Fruit fly (Drosophila melanogaster): ENCODE results near the gene sta.

sta gene

dm6 chrX:1464033-1464432 is 19.2 kb downstream of the sta start, which contains the start of gene Ns3:
TSS of gene Ns3 (minus strand) at chrX:1464220.
- no peak for TF ChIP-seq N (GFP tag; optimal IDR thresholded peaks at IDR 0.05)
- TF ChIP-seq br (GFP tag; optimal IDR thresholded peaks at IDR 0.05): no peak
- TF ChIP-seq Hr78 (GFP tag; optimal IDR thresholded peaks at IDR 0.05): no peak
- no peak for TF ChIP-seq lola (GFP tag; optimal IDR thresholded peaks at IDR 0.05)
- no peak for TF ChIP-seq rgr (GFP tag; optimal IDR thresholded peaks at IDR 0.05)
- no peak for TF ChIP-seq Mio (GFP tag; optimal IDR thresholded peaks at IDR 0.05)
- no peak for TF ChIP-seq psq (GFP tag; optimal IDR thresholded peaks at IDR 0.05)
- TF ChIP-seq Hnf4 (GFP tag; optimal IDR thresholded peaks at IDR 0.05): no peak
- no peak for TF ChIP-seq Myc (optimal IDR thresholded peaks at IDR 0.05)
- no peak for TF ChIP-seq dmrt93B (GFP tag; optimal IDR thresholded peaks at IDR 0.05)
- no peak for TF ChIP-seq ey (GFP tag; optimal IDR thresholded peaks at IDR 0.05)
- TF ChIP-seq Dif (GFP tag; optimal IDR thresholded peaks at IDR 0.05; ENCODE audit: partially characterized antibody): no peak
- TF ChIP-seq Dfd (GFP tag; optimal IDR thresholded peaks at IDR 0.05): no peak
- no peak for TF ChIP-seq brk (GFP tag; optimal IDR thresholded peaks at IDR 0.05)
- no peak for TF ChIP-seq pan (optimal IDR thresholded peaks at IDR 0.05)

dm6 chrX:1461544-1461943 is 21.7 kb downstream of the sta start, which contains the start of gene CG14787:
TSS of gene CG14787 (minus strand) at chrX:1461676.
- TF ChIP-seq woc (GFP tag; optimal IDR thresholded peaks at IDR 0.05) (no peak), ey (GFP tag; optimal IDR thresholded peaks at IDR 0.05) (no peak), dsf (GFP tag; optimal IDR thresholded peaks at IDR 0.05; ENCODE audit: borderline replicate concordance) (no peak), sv (GFP tag; optimal IDR thresholded peaks at IDR 0.05) (no peak), dmrt93B (GFP tag; optimal IDR thresholded peaks at IDR 0.05) (no peak), Hr78 (GFP tag; optimal IDR thresholded peaks at IDR 0.05) (no peak), Mio (GFP tag; optimal IDR thresholded peaks at IDR 0.05) (no peak), h (GFP tag; optimal IDR thresholded peaks at IDR 0.05) (no peak), foxo (GFP tag; optimal IDR thresholded peaks at IDR 0.05) (no peak), CrebA (GFP tag; optimal IDR thresholded peaks at IDR 0.05; ENCODE audit: borderline replicate concordance) (no peak), HLH106 (tag; optimal IDR thresholded peaks at IDR 0.05) (no peak), Hr83 (GFP tag; optimal IDR thresholded peaks at IDR 0.05; ENCODE audit: poor library complexity, severe bottlenecking) (no peak), Rel (GFP tag; optimal IDR thresholded peaks at IDR 0.05) (no peak), Rel (tag; optimal IDR thresholded peaks at IDR 0.05) (no peak), tai (GFP tag; optimal IDR thresholded peaks at IDR 0.05) (no peak), OdsH (GFP tag; optimal IDR thresholded peaks at IDR 0.05) (no peak), dl (GFP tag; optimal IDR thresholded peaks at IDR 0.05; ENCODE audit: insufficient read depth in 1 of 2, partially characterized antibody in 2 of 2) (no peak), usp (GFP tag; optimal IDR thresholded peaks at IDR 0.05) (no peak), Hnf4 (GFP tag; optimal IDR thresholded peaks at IDR 0.05) (no peak), jim (GFP tag; optimal IDR thresholded peaks at IDR 0.05) (no peak)

dm6 chrX:1460278-1460872 is 22.8 kb downstream of the sta start, which contains the start of gene Lrpprc2:
TSS of gene Lrpprc2 (minus strand) at chrX:1460617.
- TF ChIP-seq psq (GFP tag; optimal IDR thresholded peaks at IDR 0.05): no peak
- no peak for TF ChIP-seq fru (GFP tag; optimal IDR thresholded peaks at IDR 0.05)
- no peak for TF ChIP-seq Dfd (GFP tag; optimal IDR thresholded peaks at IDR 0.05)
- no peak for TF ChIP-seq Mio (GFP tag; optimal IDR thresholded peaks at IDR 0.05)
- no peak for TF ChIP-seq Vsx2 (GFP tag; optimal IDR thresholded peaks at IDR 0.05; ENCODE audit: partially characterized antibody)
- TF ChIP-seq Hnf4 (GFP tag; optimal IDR thresholded peaks at IDR 0.05): no peak
- TF ChIP-seq jim (GFP tag; optimal IDR thresholded peaks at IDR 0.05): no peak
- no peak for TF ChIP-seq Dif (GFP tag; optimal IDR thresholded peaks at IDR 0.05; ENCODE audit: partially characterized antibody)
- TF ChIP-seq Sp1 (GFP tag; optimal IDR thresholded peaks at IDR 0.05): no peak
- TF ChIP-seq dl (GFP tag; optimal IDR thresholded peaks at IDR 0.05; ENCODE audit: insufficient read depth in 1 of 2, partially characterized antibody in 2 of 2): no peak
- no peak for TF ChIP-seq lola (GFP tag; optimal IDR thresholded peaks at IDR 0.05)
- no peak for TF ChIP-seq dmrt93B (GFP tag; optimal IDR thresholded peaks at IDR 0.05)
- TF ChIP-seq OdsH (GFP tag; optimal IDR thresholded peaks at IDR 0.05): no peak
- TF ChIP-seq dsf (GFP tag; optimal IDR thresholded peaks at IDR 0.05; ENCODE audit: borderline replicate concordance): no peak
- no peak for TF ChIP-seq Abd-B (GFP tag; optimal IDR thresholded peaks at IDR 0.05)
- TF ChIP-seq Myc (optimal IDR thresholded peaks at IDR 0.05): no peak
- TF ChIP-seq foxo (GFP tag; optimal IDR thresholded peaks at IDR 0.05): no peak

dm6 chrX:1456954-1457353 is 26.3 kb downstream of the sta start, which contains the start of gene CG14785:
TSS of gene CG14785 (minus strand) at chrX:1457054.
- TF ChIP-seq brk (GFP tag; optimal IDR thresholded peaks at IDR 0.05) (no peak), sage (GFP tag; optimal IDR thresholded peaks at IDR 0.05) (no peak), sv (GFP tag; optimal IDR thresholded peaks at IDR 0.05) (no peak), Abd-B (GFP tag; optimal IDR thresholded peaks at IDR 0.05) (no peak), ey (GFP tag; optimal IDR thresholded peaks at IDR 0.05) (no peak), woc (GFP tag; optimal IDR thresholded peaks at IDR 0.05) (no peak), rgr (GFP tag; optimal IDR thresholded peaks at IDR 0.05) (no peak), Vsx2 (GFP tag; optimal IDR thresholded peaks at IDR 0.05; ENCODE audit: partially characterized antibody) (no peak), Jra (GFP tag; optimal IDR thresholded peaks at IDR 0.05) (no peak), Hnf4 (GFP tag; optimal IDR thresholded peaks at IDR 0.05) (no peak), Hr78 (GFP tag; optimal IDR thresholded peaks at IDR 0.05) (no peak), HLH106 (tag; optimal IDR thresholded peaks at IDR 0.05) (no peak), psq (GFP tag; optimal IDR thresholded peaks at IDR 0.05) (no peak)
